Worm (Caenorhabditis elegans): ENCODE results near the gene pgp-1.

- TF ChIP-seq nfyb-1 (GFP tag; IDR thresholded peaks at IDR 0.05) (no peak), unc-62 (GFP tag; optimal IDR thresholded peaks at IDR 0.05) (no peak), F39B2.1 (GFP tag; IDR thresholded peaks at IDR 0.05) (no peak), C06A6.2 (GFP tag; conservative IDR thresholded peaks at IDR 0.05) (no peak), him-1 (tag; optimal IDR thresholded peaks at IDR 0.05) (no peak), sea-2 (GFP tag; IDR thresholded peaks at IDR 0.05) (no peak), snpc-4 (GFP tag; optimal IDR thresholded peaks at IDR 0.05) (no peak), snpc-4 (tag; optimal IDR thresholded peaks at IDR 0.05) (no peak), F33H1.4 (GFP tag; IDR thresholded peaks at IDR 0.05) (no peak), nhr-90 (tag; optimal IDR thresholded peaks at IDR 0.05) (no peak), B0336.3 (GFP tag; IDR thresholded peaks at IDR 0.05) (no peak), let-526 (GFP tag; IDR thresholded peaks at IDR 0.05) (no peak)
These were observed 57.0 kb downstream of the pgp-1 start, which contains the start of gene ham-1 for ce11 chrIV:12542011-12542410.
